Worm (Caenorhabditis elegans): ENCODE results near the gene R02E12.5.

The R02E12.5 gene

DNA sequence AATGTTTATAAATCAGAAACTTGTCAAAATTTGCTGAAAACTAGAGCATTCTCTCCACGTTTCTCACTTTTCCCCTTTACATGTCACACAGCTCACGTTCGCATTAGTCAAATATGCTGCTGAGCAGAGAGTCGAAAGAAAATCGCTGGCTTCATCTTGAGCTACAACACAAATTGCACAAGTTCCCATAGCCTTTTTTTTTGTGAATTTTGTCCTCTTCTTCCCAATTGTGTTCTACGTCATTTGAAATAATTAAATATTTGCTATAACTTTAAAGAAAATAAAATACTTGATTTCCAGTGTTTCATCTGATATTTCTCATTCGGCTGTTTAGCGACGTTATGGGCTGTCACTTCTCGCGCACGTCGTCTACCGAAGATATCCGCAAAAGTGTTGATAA lies at the start of gene R02E12.5:
Gene R02E12.5 (plus strand): TSS at position 301 of the 400 bp plus-strand sequence.
- TF ChIP-seq unc-62 (GFP tag; optimal IDR thresholded peaks at IDR 0.05 in 1 of 2) (peak in 1 of 2 experiments; percentile 0), unc-62 (tag; optimal IDR thresholded peaks at IDR 0.05) (no peak), mdt-29 (GFP tag; IDR thresholded peaks at IDR 0.05) (no peak), rbr-2 (tag; optimal IDR thresholded peaks at IDR 0.05) (no peak), saeg-2 (GFP tag; IDR thresholded peaks at IDR 0.05) (no peak)

DNA sequence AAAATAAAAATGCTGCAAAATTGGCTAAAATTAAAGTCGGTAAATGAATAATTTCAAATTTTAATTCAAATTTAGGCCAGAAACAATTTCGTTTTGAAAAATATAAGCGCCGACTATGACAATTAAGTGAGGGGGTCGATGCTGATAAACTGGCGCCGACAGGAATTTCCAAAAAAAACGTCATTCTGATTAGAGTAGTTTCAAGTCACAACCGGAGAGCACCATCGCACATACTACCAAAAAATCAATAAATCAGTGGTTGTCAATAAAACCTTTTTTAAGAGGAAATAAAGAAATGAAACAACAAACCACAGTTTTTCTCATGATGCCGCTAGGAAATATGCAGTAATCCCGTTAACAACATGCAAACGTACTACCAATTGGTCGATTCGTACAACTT lies 48.1 kb upstream of the R02E12.5 start:
- peak; percentile 37 for TF ChIP-seq dve-1 (tag; optimal IDR thresholded peaks at IDR 0.05; ENCODE audit: insufficient read depth)
- 0 out of 2 replicates have a peak, but pooled peaks have one; percentile 43 for TF ChIP-seq tra-1 (GFP tag; IDR thresholded peaks at IDR 0.05)
- TF ChIP-seq zip-2 (tag; optimal IDR thresholded peaks at IDR 0.05): no peak
- no peak for TF ChIP-seq ama-1 (optimal IDR thresholded peaks at IDR 0.05)
- TF ChIP-seq hlh-11 (tag; optimal IDR thresholded peaks at IDR 0.05): peak; percentile 41
- no peak for TF ChIP-seq nhr-42 (GFP tag; IDR thresholded peaks at IDR 0.05)
- TF ChIP-seq pqm-1 (tag; optimal IDR thresholded peaks at IDR 0.05): peak; percentile 65
- TF ChIP-seq nhr-237 (tag; optimal IDR thresholded peaks at IDR 0.05): no peak
- no peak for TF ChIP-seq Y5F2A.4 (GFP tag; optimal IDR thresholded peaks at IDR 0.05)
- no peak for TF ChIP-seq lim-7 (GFP tag; IDR thresholded peaks at IDR 0.05)
- peak; percentile 47 for TF ChIP-seq dmd-6 (GFP tag; IDR thresholded peaks at IDR 0.05)
- no peak for TF ChIP-seq Y48G9A.11 (GFP tag; IDR thresholded peaks at IDR 0.05)
- no peak for TF ChIP-seq zag-1 (tag; optimal IDR thresholded peaks at IDR 0.05)
- TF ChIP-seq mdl-1 (tag; optimal IDR thresholded peaks at IDR 0.05): no peak
- no peak for TF ChIP-seq D1046.2 (GFP tag; IDR thresholded peaks at IDR 0.05)
- no peak for TF ChIP-seq daf-16 (GFP tag; optimal IDR thresholded peaks at IDR 0.05)
- peak; percentile 71 for TF ChIP-seq daf-16 (tag; optimal IDR thresholded peaks at IDR 0.05)
- TF ChIP-seq nhr-28 (tag; optimal IDR thresholded peaks at IDR 0.05): peak; percentile 40
- no peak for TF ChIP-seq set-16 (GFP tag; IDR thresholded peaks at IDR 0.05)
- TF ChIP-seq ceh-28 (tag; optimal IDR thresholded peaks at IDR 0.05): peak; percentile 1
- no peak for TF ChIP-seq ces-1 (GFP tag; optimal IDR thresholded peaks at IDR 0.05)
- no peak for TF ChIP-seq mxl-2 (GFP tag; conservative IDR thresholded peaks at IDR 0.05)
- no peak for TF ChIP-seq fos-1 (tag; optimal IDR thresholded peaks at IDR 0.05)
- TF ChIP-seq lin-29 (GFP tag; IDR thresholded peaks at IDR 0.05): no peak

DNA sequence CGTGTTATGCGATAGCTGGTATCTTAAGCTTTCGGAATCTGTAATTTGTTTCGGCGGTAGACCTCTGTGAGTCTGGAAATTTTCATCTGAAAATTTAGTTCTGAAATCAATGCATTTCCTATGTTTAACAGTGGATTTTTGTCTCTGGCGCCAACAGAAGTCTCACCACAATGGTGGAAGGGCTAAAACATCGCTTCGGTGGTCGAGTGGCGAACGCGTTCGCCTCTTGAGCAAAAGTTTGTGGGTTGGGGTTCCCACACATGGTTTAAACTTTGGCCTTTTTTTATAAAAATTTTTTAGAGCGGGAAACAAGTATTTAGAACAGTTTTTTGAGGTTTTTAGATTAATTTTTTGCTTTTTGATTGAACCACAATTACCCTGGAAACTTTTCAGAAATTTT lies 47.4 kb upstream of the R02E12.5 start:
- no peak for TF ChIP-seq ama-1 (optimal IDR thresholded peaks at IDR 0.05)
- no peak for TF ChIP-seq nhr-111 (GFP tag; optimal IDR thresholded peaks at IDR 0.05)
- no peak for TF ChIP-seq nhr-6 (tag; optimal IDR thresholded peaks at IDR 0.05)
- no peak for TF ChIP-seq nhr-48 (tag; optimal IDR thresholded peaks at IDR 0.05)
- no peak for TF ChIP-seq nhr-77 (tag; optimal IDR thresholded peaks at IDR 0.05)
- no peak for TF ChIP-seq ZK546.5 (tag; optimal IDR thresholded peaks at IDR 0.05)
- TF ChIP-seq snpc-4 (tag; optimal IDR thresholded peaks at IDR 0.05): no peak
- no peak for TF ChIP-seq unc-39 (tag; optimal IDR thresholded peaks at IDR 0.05)
- TF ChIP-seq lim-7 (GFP tag; IDR thresholded peaks at IDR 0.05): no peak
- no peak for TF ChIP-seq mxl-3 (GFP tag; optimal IDR thresholded peaks at IDR 0.05)
- no peak for TF ChIP-seq F37D6.2 (tag; optimal IDR thresholded peaks at IDR 0.05)
- no peak for TF ChIP-seq hlh-11 (tag; optimal IDR thresholded peaks at IDR 0.05)
- TF ChIP-seq pqm-1 (tag; optimal IDR thresholded peaks at IDR 0.05): no peak

DNA sequence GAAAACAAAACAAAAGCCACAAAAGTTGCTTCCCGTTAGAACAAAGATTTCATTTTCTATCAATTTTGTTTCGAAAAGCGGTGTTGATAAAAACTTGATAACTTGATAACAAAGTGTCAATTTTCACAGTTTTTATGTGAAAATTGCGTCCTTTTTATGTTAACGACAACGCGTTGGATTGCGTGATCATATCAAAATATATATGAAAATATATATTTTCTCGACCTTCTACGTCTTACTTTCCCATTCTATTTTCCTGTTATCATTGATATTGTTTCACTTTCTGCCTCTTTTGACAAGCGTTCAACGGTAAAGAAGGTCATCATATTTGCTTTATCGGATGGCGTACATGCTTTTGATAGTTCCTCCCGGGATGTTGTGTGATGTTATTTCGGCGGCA lies 44.4 kb upstream of the R02E12.5 start:
- TF ChIP-seq skn-1 (tag; optimal IDR thresholded peaks at IDR 0.05) (no peak), ama-1 (optimal IDR thresholded peaks at IDR 0.05) (no peak), T20F7.1 (GFP tag; optimal IDR thresholded peaks at IDR 0.05) (no peak), mes-2 (tag; optimal IDR thresholded peaks at IDR 0.05; ENCODE audit: poor library complexity, severe bottlenecking) (no peak), set-16 (GFP tag; IDR thresholded peaks at IDR 0.05) (no peak), ces-1 (GFP tag; optimal IDR thresholded peaks at IDR 0.05) (no peak), pha-4 (GFP tag; IDR thresholded peaks at IDR 0.05) (no peak), pha-4 (tag; optimal IDR thresholded peaks at IDR 0.05) (no peak), nhr-111 (GFP tag; optimal IDR thresholded peaks at IDR 0.05) (no peak), saeg-2 (GFP tag; IDR thresholded peaks at IDR 0.05) (no peak), madf-5 (GFP tag; IDR thresholded peaks at IDR 0.05) (no peak), ztf-7 (tag; optimal IDR thresholded peaks at IDR 0.05) (no peak), aly-2 (tag; optimal IDR thresholded peaks at IDR 0.05) (no peak), ZK546.5 (tag; optimal IDR thresholded peaks at IDR 0.05) (no peak), daf-16 (GFP tag; optimal IDR thresholded peaks at IDR 0.05) (no peak), daf-16 (tag; optimal IDR thresholded peaks at IDR 0.05) (peak; percentile 61), spr-3 (GFP tag; optimal IDR thresholded peaks at IDR 0.05) (no peak), attf-4 (tag; optimal IDR thresholded peaks at IDR 0.05) (no peak), nhr-25 (tag; optimal IDR thresholded peaks at IDR 0.05; ENCODE audit: borderline replicate concordance, insufficient read depth) (no peak), nhr-77 (tag; optimal IDR thresholded peaks at IDR 0.05) (peak; percentile 32)
